Worm (Caenorhabditis elegans) whole organism, midembryonic: ENCODE measurements around the gene clec-184.

ENCODE experiments used
- T22C8.4 ChIP-seq: fragments of 200-800 bp; sonication (Bioruptor generic); IDR thresholded peaks from 2 replicates; pipeline ENCODE4 v1.3.6; 2022; ENCODE audit warnings: missing genetic modification characterization, missing compliant biosample characterization
- cog-1 ChIP-seq: sonication (generic microtip); optimal IDR thresholded peaks from 2 replicates; lab custom pipeline; 2016; ENCODE audit warnings: missing genetic modification characterization, missing compliant biosample characterization
- flt-1 ChIP-seq: fragments of 200-800 bp; sonication (Bioruptor generic); IDR thresholded peaks from 2 replicates; pipeline ENCODE4 v1.3.6; 2022; ENCODE audit warnings: missing genetic modification characterization, missing compliant biosample characterization
- klf-2 ChIP-seq: fragments of 200-800 bp; sonication (Bioruptor generic); conservative IDR thresholded peaks from 2 replicates; pipeline ENCODE4 v1.3.6; 2022; ENCODE audit warnings: missing genetic modification reagents, missing genetic modification characterization, missing compliant biosample characterization
- med-1 ChIP-seq: sonication (generic microtip); optimal IDR thresholded peaks from 2 replicates; lab custom pipeline; 2017; ENCODE audit warnings: missing genetic modification characterization, mild to moderate bottlenecking, missing compliant biosample characterization, antibody characterized with exemption, missing genetic modification reagents; ENCODE audit not compliant: insufficient read depth
- ref-1 ChIP-seq: fragments of 200-800 bp; sonication (Bioruptor generic); conservative IDR thresholded peaks from 2 replicates; pipeline ENCODE4 v1.3.6; 2022; ENCODE audit warnings: missing genetic modification reagents, missing genetic modification characterization, missing compliant biosample characterization
- tab-1 ChIP-seq: fragments of 200-800 bp; sonication (Bioruptor generic); IDR thresholded peaks from 2 replicates; pipeline ENCODE4 v1.3.6; 2022; ENCODE audit warnings: missing genetic modification characterization, missing compliant biosample characterization
- ztf-23 ChIP-seq: fragments of 200-800 bp; sonication (Bioruptor generic); IDR thresholded peaks from 2 replicates; pipeline ENCODE4 v1.3.6; 2022; ENCODE audit warnings: missing genetic modification reagents, missing genetic modification characterization, missing compliant biosample characterization
- ztf-29 ChIP-seq: fragments of 200-800 bp; sonication (Bioruptor generic); IDR thresholded peaks from 2 replicates; pipeline ENCODE4 v1.3.6; 2022; ENCODE audit warnings: missing genetic modification reagents, missing genetic modification characterization, missing compliant biosample characterization

Gene clec-184

DNA sequence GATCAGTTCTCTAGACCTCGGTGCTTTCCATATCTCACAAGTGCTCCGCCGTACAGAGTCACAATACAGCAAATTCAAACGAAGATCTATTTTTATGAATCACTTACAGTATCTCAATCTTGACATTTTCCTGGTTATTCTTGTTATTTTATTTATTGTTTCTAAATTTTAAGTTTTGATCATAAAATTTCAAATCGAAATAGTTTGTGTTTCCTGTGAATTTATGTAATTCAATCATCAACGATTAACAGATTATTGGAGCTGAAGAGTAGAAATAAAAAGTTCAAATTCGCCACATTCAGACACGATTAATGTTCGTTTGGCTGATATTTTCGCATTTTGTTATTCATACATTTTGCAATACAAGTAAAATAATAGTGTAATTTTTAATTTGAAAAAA lies at the start of gene clec-184:
Gene clec-184, plus strand, starts transcription at position 301 of the 400 bp plus-strand sequence.
- no peak for TF ChIP-seq tab-1 (GFP tag; lab: Robert Waterston, UW)

DNA sequence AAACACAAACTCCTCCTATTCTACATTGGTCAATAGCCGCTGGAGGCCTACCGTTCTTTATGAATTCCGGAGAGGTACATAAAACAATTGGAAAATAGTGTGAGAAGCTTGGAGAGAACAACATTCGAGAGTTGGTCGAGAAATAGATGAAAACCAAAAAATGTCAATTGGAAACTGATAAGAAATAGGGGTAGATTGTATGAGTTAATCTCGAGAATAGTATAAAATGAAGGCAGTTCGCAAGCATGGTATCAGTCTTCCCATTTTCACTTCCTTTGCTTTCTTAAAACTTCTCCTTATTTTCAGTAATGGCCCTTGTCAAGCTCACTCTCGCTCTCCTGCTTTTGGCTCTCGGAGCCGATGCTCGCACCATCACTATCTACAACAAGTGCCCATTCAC lies 49.6 kb upstream of the clec-184 start, which contains the start of gene thn-2:
Gene thn-2, plus strand, starts transcription at position 307 of the 400 bp plus-strand sequence.
- TF ChIP-seq med-1 (GFP tag; lab: Kevin White, UChicago): no peak
- no peak for TF ChIP-seq ztf-29 (GFP tag; lab: Robert Waterston, UW)
- no peak for TF ChIP-seq ref-1 (GFP tag; lab: Robert Waterston, UW)
- TF ChIP-seq T22C8.4: no peak
- no peak for TF ChIP-seq cog-1
- no peak for TF ChIP-seq tab-1 (GFP tag; lab: Robert Waterston, UW)
- no peak for TF ChIP-seq flt-1 (GFP tag; lab: Robert Waterston, UW)
- no peak for TF ChIP-seq ztf-23 (GFP tag; lab: Robert Waterston, UW)
- no peak for TF ChIP-seq klf-2 (GFP tag; lab: Robert Waterston, UW)

DNA sequence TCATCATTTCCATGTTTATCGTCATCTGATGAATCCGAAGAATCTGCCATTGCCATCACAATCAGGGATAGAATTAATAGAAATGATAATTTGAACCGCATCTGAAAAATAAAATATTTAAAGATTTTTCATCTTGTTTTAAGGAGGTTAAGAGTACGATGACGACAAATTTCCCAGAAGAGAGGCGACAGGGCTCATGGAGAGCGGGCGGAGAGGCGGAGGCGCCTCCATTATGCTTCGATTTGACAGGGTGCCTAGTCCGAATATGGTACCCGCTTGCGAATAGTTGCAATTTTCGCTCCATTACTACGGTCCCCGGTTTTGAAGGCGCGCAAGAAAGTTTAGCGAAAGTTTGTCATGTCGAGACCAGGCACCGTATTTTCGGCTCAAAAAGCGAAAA lies 47.4 kb upstream of the clec-184 start, which contains the start of gene F28D1.6:
Gene F28D1.6, minus strand, starts transcription at position 101 of the 400 bp plus-strand sequence.
- TF ChIP-seq klf-2 (GFP tag; lab: Robert Waterston, UW) (no peak), ztf-23 (GFP tag; lab: Robert Waterston, UW) (no peak), cog-1 (no peak), ztf-29 (GFP tag; lab: Robert Waterston, UW) (no peak), flt-1 (GFP tag; lab: Robert Waterston, UW) (no peak), tab-1 (GFP tag; lab: Robert Waterston, UW) (no peak), T22C8.4 (no peak), ref-1 (GFP tag; lab: Robert Waterston, UW) (no peak)

DNA sequence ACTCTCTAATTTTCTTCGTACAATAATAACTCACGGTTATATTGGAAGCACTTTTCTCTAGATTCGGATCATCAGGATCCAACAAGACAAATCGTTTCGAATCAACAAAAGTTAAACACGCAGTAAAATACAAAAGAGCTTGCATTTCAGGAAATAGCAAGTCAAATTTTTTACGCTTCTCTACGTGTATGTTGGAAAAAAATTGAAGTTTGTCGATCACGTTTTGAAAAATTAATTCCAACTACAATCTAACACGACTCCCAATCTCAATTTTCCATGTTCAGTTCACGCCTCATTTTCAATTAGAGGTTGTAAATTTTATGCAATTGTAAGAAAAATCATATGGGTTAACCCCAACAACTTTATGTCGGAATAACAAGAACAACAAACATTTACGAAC lies 42.5 kb upstream of the clec-184 start, which contains the start of gene spe-45:
Gene spe-45, minus strand, starts transcription at position 145 of the 400 bp plus-strand sequence.
- TF ChIP-seq T22C8.4 (no peak), ztf-23 (GFP tag; lab: Robert Waterston, UW) (no peak)

DNA sequence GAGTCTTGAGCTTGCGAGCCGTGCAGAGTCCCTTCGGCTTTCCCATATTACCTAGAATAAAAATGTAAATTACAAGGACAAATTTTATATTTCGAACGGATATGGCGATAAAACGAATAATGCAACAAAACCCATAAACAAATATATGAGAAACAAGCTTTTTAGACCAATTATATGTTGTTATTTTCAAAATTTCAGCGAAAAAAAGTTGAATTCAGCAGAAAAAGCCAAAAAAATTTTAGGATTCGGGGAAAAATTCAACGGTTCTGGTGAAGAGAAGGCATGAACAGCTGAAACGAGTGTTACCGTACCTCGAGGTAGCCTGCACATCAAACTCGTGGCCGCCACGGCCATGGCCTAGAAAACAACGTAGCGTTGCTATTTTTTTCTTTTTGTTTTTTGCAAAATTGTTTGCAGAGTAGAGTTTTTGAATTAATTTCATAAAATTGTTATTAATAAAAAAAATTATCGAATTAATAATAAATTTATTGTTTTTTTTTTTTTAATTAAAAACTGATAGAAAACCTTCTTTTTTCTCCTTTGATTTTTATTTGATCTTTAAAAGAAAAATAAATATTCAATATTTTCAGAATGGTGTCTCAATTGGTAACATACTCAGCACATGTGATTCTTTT lies 41.3 kb upstream of the clec-184 start, which contains the start of the genes rps-23 and dpm-3:
Gene rps-23, minus strand, starts transcription at position 51 of the 635 bp plus-strand sequence.
Gene dpm-3, plus strand, starts transcription at position 585 of the 635 bp plus-strand sequence.
- peak; percentile 64; the same call in 1 of the 2 replicates for TF ChIP-seq klf-2 (GFP tag; lab: Robert Waterston, UW)
- TF ChIP-seq tab-1 (GFP tag; lab: Robert Waterston, UW): 0 out of 2 replicates have a peak, but pooled peaks have one; percentile 43
- TF ChIP-seq flt-1 (GFP tag; lab: Robert Waterston, UW): peak; percentile 87
- TF ChIP-seq cog-1: peak; percentile 60
- TF ChIP-seq med-1 (GFP tag; lab: Kevin White, UChicago): no peak
- peak; percentile 83 for TF ChIP-seq ztf-23 (GFP tag; lab: Robert Waterston, UW)
- TF ChIP-seq ref-1 (GFP tag; lab: Robert Waterston, UW): no peak
- TF ChIP-seq ztf-29 (GFP tag; lab: Robert Waterston, UW): 0 out of 2 replicates have a peak, but pooled peaks have one; percentile 8
- TF ChIP-seq T22C8.4: no peak

DNA sequence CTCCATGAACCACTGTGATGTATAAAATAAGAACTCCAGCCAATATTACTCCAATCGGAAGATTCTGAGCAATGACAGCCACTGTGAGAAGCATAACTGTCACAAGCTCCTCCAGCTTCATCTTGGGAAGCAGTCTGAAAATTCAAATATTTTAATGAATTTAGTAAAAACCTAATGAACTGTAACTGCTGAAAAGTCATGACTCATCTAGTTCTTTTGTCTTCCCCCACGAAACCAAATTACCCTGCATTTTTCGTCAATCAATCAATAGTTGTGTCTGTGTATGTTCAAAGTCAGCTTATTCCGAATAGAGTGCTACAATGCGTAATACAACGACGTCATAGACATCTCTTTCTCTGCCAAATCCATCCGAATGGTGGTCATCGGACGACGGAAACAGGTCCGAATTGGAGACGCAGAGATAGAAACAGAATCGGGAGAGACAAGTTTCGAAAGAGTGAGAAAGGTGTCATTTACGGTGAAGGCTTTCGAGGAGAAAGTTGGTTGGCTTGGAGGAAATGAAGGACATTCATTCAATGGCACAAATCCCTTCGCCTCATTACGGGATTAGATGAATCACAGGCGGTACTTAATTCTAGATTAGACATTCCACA lies 35.7 kb upstream of the clec-184 start:
- no peak for TF ChIP-seq ztf-23 (GFP tag; lab: Robert Waterston, UW)
- no peak for TF ChIP-seq tab-1 (GFP tag; lab: Robert Waterston, UW)
- no peak for TF ChIP-seq cog-1
- TF ChIP-seq flt-1 (GFP tag; lab: Robert Waterston, UW): no peak
- TF ChIP-seq ref-1 (GFP tag; lab: Robert Waterston, UW): no peak
- TF ChIP-seq med-1 (GFP tag; lab: Kevin White, UChicago): no peak
- TF ChIP-seq klf-2 (GFP tag; lab: Robert Waterston, UW): no peak
- no peak for TF ChIP-seq ztf-29 (GFP tag; lab: Robert Waterston, UW)
- TF ChIP-seq T22C8.4: no peak

DNA sequence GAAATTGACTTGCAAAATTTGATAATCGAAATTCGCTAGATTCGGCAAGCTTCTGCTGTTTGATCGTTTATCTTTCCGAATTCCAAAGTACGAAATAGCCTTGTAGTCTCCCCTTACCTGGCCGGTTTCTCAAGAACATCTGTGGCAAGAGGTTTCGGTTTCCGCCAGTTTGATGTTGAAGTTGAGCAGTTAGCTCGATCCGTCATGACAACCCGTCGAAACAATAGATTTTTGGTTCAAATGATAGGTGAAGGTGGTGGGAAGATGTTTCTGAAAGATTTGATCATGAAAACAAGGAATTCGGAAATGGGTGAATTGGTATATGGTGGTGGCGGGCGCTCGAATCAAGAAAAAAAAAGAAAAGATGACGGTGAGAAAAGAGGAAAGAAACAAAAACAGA lies 34.0 kb upstream of the clec-184 start, which contains the start of gene acs-20:
Gene acs-20, minus strand, starts transcription at position 270 of the 400 bp plus-strand sequence.
- TF ChIP-seq flt-1 (GFP tag; lab: Robert Waterston, UW): no peak
- no peak for TF ChIP-seq tab-1 (GFP tag; lab: Robert Waterston, UW)
- no peak for TF ChIP-seq ztf-23 (GFP tag; lab: Robert Waterston, UW)
- no peak for TF ChIP-seq klf-2 (GFP tag; lab: Robert Waterston, UW)
- TF ChIP-seq T22C8.4: no peak
- no peak for TF ChIP-seq ztf-29 (GFP tag; lab: Robert Waterston, UW)
- no peak for TF ChIP-seq cog-1
- TF ChIP-seq med-1 (GFP tag; lab: Kevin White, UChicago): no peak
- no peak for TF ChIP-seq ref-1 (GFP tag; lab: Robert Waterston, UW)

DNA sequence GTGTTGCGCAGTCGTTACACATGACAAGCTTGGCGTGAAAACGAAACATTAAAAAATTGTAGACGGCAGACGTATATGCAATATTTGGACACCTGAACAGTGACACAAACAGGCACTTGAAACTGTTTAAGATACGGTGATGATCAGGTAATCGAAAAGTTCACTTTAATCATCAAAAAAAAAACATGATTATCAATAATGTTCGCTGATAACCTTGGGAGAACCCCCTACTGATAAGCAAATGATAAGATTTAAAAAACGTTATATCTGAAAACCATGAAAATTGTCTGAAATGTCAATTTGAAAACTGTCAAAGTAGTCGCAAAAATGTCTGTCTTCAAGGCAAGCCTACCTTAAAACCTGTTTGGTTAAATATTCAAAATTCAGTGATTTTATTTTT lies 32.5 kb upstream of the clec-184 start:
- TF ChIP-seq ztf-29 (GFP tag; lab: Robert Waterston, UW) (no peak), ztf-23 (GFP tag; lab: Robert Waterston, UW) (no peak), med-1 (GFP tag; lab: Kevin White, UChicago) (no peak), T22C8.4 (no peak), cog-1 (no peak), klf-2 (GFP tag; lab: Robert Waterston, UW) (no peak), flt-1 (GFP tag; lab: Robert Waterston, UW) (no peak), tab-1 (GFP tag; lab: Robert Waterston, UW) (no peak), ref-1 (GFP tag; lab: Robert Waterston, UW) (no peak)

DNA sequence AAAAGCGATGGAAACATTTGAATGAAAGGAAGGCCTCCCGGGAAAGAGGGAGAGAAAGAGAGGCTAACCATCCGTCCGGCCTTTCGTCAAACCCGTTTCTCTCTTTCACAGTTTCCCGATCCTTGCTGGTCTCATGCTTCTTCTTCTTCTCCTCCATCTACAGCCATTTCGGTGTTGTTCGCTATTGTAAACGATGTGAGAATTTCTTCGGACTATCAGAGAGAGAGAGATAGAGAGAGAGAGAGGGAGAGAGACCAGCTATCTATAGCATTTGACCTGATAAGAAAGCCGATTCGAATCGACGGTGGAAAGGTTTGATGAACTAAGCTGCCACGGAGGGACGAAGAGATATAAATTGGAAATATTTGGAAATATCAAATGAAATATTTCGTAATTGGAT lies 29.0 kb upstream of the clec-184 start:
- no peak for TF ChIP-seq med-1 (GFP tag; lab: Kevin White, UChicago)
